Worm (Caenorhabditis elegans) whole organism, midembryonic: ENCODE measurements around the gene C06G4.6.

Experiments used
- T22C8.4 ChIP-seq: fragments of 200-800 bp; sonication (Bioruptor generic); IDR thresholded peaks from 2 replicates; pipeline ENCODE4 v1.3.6; 2022; ENCODE audit warnings: missing genetic modification characterization, missing compliant biosample characterization
- cog-1 ChIP-seq: sonication (generic microtip); optimal IDR thresholded peaks from 2 replicates; lab custom pipeline; 2016; ENCODE audit warnings: missing genetic modification characterization, missing compliant biosample characterization
- flt-1 ChIP-seq: fragments of 200-800 bp; sonication (Bioruptor generic); IDR thresholded peaks from 2 replicates; pipeline ENCODE4 v1.3.6; 2022; ENCODE audit warnings: missing genetic modification characterization, missing compliant biosample characterization
- klf-2 ChIP-seq: fragments of 200-800 bp; sonication (Bioruptor generic); conservative IDR thresholded peaks from 2 replicates; pipeline ENCODE4 v1.3.6; 2022; ENCODE audit warnings: missing genetic modification reagents, missing genetic modification characterization, missing compliant biosample characterization
- med-1 ChIP-seq: sonication (generic microtip); optimal IDR thresholded peaks from 2 replicates; lab custom pipeline; 2017; ENCODE audit warnings: missing genetic modification characterization, mild to moderate bottlenecking, missing compliant biosample characterization, antibody characterized with exemption, missing genetic modification reagents; ENCODE audit not compliant: insufficient read depth
- tab-1 ChIP-seq: fragments of 200-800 bp; sonication (Bioruptor generic); IDR thresholded peaks from 2 replicates; pipeline ENCODE4 v1.3.6; 2022; ENCODE audit warnings: missing genetic modification characterization, missing compliant biosample characterization
- ztf-23 ChIP-seq: fragments of 200-800 bp; sonication (Bioruptor generic); IDR thresholded peaks from 2 replicates; pipeline ENCODE4 v1.3.6; 2022; ENCODE audit warnings: missing genetic modification reagents, missing genetic modification characterization, missing compliant biosample characterization
- ztf-29 ChIP-seq: fragments of 200-800 bp; sonication (Bioruptor generic); IDR thresholded peaks from 2 replicates; pipeline ENCODE4 v1.3.6; 2022; ENCODE audit warnings: missing genetic modification reagents, missing genetic modification characterization, missing compliant biosample characterization

DNA sequence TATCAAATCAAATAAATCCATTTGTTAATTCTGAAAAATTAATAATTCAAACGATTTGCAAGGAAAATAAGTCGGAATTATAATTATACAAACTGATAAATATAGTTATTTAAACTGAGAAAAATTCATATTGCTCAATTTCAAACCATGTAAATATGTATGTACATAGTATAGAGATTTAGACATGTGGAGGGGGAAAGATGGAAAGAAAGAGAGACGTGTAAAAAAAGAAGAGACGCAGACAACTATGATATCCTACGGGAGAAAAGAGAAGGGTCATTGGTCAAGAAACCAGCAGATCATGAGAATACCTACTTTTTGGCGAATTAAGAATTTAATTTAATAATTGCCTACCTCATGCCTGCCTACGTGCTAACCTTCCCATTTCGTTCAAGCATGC is 46.1 kb upstream of the C06G4.6 start, which contains the start of gene C29E4.11:
- TF ChIP-seq flt-1 (GFP tag; lab: Robert Waterston, UW) = no peak
- TF ChIP-seq ztf-29 (GFP tag; lab: Robert Waterston, UW) = no peak
- TF ChIP-seq cog-1 = peak; percentile 24
- TF ChIP-seq tab-1 (GFP tag; lab: Robert Waterston, UW) = no peak
- no peak for TF ChIP-seq med-1 (GFP tag; lab: Kevin White, UChicago)
- no peak for TF ChIP-seq T22C8.4 (GFP tag; lab: Robert Waterston, UW)
- TF ChIP-seq klf-2 = no peak
- TF ChIP-seq ztf-23 (GFP tag; lab: Robert Waterston, UW) = no peak
